Fruit fly (Drosophila melanogaster) whole organism, adult: ENCODE measurements around the gene CG44838.

ENCODE experiments used
- CG12768 ChIP-seq: fragments of 200-800 bp; sonication (Bioruptor generic); optimal IDR thresholded peaks from 2 replicates; lab custom pipeline; 2017; ENCODE audit warnings: missing biosample characterization, missing genetic modification characterization, mild to moderate bottlenecking, moderate library complexity, missing genetic modification reagents
- Hr96 ChIP-seq: fragments of 200-800 bp; sonication (Bioruptor generic); optimal IDR thresholded peaks from 2 replicates; lab custom pipeline; 2016; ENCODE audit warnings: missing biosample characterization, missing genetic modification characterization
- bab1 ChIP-seq: fragments of 200-800 bp; sonication (Bioruptor generic); optimal IDR thresholded peaks from 3 replicates; lab custom pipeline; 2019; ENCODE audit warnings: missing biosample characterization, mild to moderate bottlenecking, missing genetic modification characterization, moderate library complexity
- cic ChIP-seq: fragments of 200-800 bp; sonication (Bioruptor generic); optimal IDR thresholded peaks from 2 replicates; lab custom pipeline; 2017; ENCODE audit warnings: missing biosample characterization, mild to moderate bottlenecking, missing genetic modification characterization, moderate library complexity
- cnc ChIP-seq, 2 experiments: fragments of >200 bp; optimal IDR thresholded peaks; 2 replicates each; lab custom pipeline; 2017
- kay ChIP-seq: fragments of 200-800 bp; sonication (Bioruptor generic); peaks from one replicate; lab custom pipeline; 2016; ENCODE audit warnings: missing biosample characterization, missing genetic modification characterization, borderline replicate concordance
- tj ChIP-seq: fragments of 200-800 bp; sonication (Bioruptor generic); optimal IDR thresholded peaks from 3 replicates; lab custom pipeline; 2017; ENCODE audit warnings: missing biosample characterization, mild to moderate bottlenecking, missing genetic modification characterization, moderate library complexity

- TF ChIP-seq bab1 (GFP tag; lab: Kevin White, UChicago) (no peak), tj (GFP tag; lab: Kevin White, UChicago) (no peak), kay (GFP tag; lab: Kevin White, UChicago) (no peak), cnc (optimal IDR thresholded peaks at IDR 0.05; lab: Kevin White, UChicago) (no peak), Hr96 (no peak), cic (GFP tag; lab: Kevin White, UChicago) (no peak), CG12768 (GFP tag; lab: Kevin White, UChicago) (no peak)
These were observed 25.0 kb upstream of the CG44838 start for dm6 chr3L:9435831-9436230.
